Worm (Caenorhabditis elegans) whole organism, midembryonic: ENCODE data around the gene ras-1.
A peak's percentile ranks its signal among the peaks of the same experiment; 100 is the strongest.

Experiments
- T22C8.4 ChIP-seq: fragments of 200-800 bp; sonication (Bioruptor generic); IDR thresholded peaks from 2 replicates; pipeline ENCODE4 v1.3.6; 2022; ENCODE audit warnings: missing genetic modification characterization, missing compliant biosample characterization
- cog-1 ChIP-seq: sonication (generic microtip); optimal IDR thresholded peaks from 2 replicates; lab custom pipeline; 2016; ENCODE audit warnings: missing genetic modification characterization, missing compliant biosample characterization
- flt-1 ChIP-seq: fragments of 200-800 bp; sonication (Bioruptor generic); IDR thresholded peaks from 2 replicates; pipeline ENCODE4 v1.3.6; 2022; ENCODE audit warnings: missing genetic modification characterization, missing compliant biosample characterization
- klf-2 ChIP-seq: fragments of 200-800 bp; sonication (Bioruptor generic); conservative IDR thresholded peaks from 2 replicates; pipeline ENCODE4 v1.3.6; 2022; ENCODE audit warnings: missing genetic modification reagents, missing genetic modification characterization, missing compliant biosample characterization
- med-1 ChIP-seq: sonication (generic microtip); optimal IDR thresholded peaks from 2 replicates; lab custom pipeline; 2017; ENCODE audit warnings: missing genetic modification characterization, mild to moderate bottlenecking, missing compliant biosample characterization, antibody characterized with exemption, missing genetic modification reagents; ENCODE audit not compliant: insufficient read depth
- ref-1 ChIP-seq: fragments of 200-800 bp; sonication (Bioruptor generic); conservative IDR thresholded peaks from 2 replicates; pipeline ENCODE4 v1.3.6; 2022; ENCODE audit warnings: missing genetic modification reagents, missing genetic modification characterization, missing compliant biosample characterization
- tab-1 ChIP-seq: fragments of 200-800 bp; sonication (Bioruptor generic); IDR thresholded peaks from 2 replicates; pipeline ENCODE4 v1.3.6; 2022; ENCODE audit warnings: missing genetic modification characterization, missing compliant biosample characterization
- ztf-23 ChIP-seq: fragments of 200-800 bp; sonication (Bioruptor generic); IDR thresholded peaks from 2 replicates; pipeline ENCODE4 v1.3.6; 2022; ENCODE audit warnings: missing genetic modification reagents, missing genetic modification characterization, missing compliant biosample characterization
- ztf-29 ChIP-seq: fragments of 200-800 bp; sonication (Bioruptor generic); IDR thresholded peaks from 2 replicates; pipeline ENCODE4 v1.3.6; 2022; ENCODE audit warnings: missing genetic modification reagents, missing genetic modification characterization, missing compliant biosample characterization

Gene ras-1

ce11 chrII:12353104-12353503 lies 1.1 kb upstream of the ras-1 start:
- TF ChIP-seq med-1 (GFP tag; lab: Kevin White, UChicago) (no peak), klf-2 (GFP tag; lab: Robert Waterston, UW) (no peak), tab-1 (no peak), flt-1 (GFP tag; lab: Robert Waterston, UW) (no peak), T22C8.4 (GFP tag; lab: Robert Waterston, UW) (no peak), cog-1 (tag; lab: Kevin White, UChicago) (no peak), ref-1 (no peak), ztf-29 (no peak), ztf-23 (no peak)

- TF ChIP-seq tab-1 (peak; percentile 60; the same call in 1 of the 2 replicates), klf-2 (GFP tag; lab: Robert Waterston, UW) (no peak), flt-1 (GFP tag; lab: Robert Waterston, UW) (no peak), cog-1 (tag; lab: Kevin White, UChicago) (no peak)
Measured at ce11 chrII:12350737-12351275, 1.2 kb downstream of the ras-1 start.

DNA sequence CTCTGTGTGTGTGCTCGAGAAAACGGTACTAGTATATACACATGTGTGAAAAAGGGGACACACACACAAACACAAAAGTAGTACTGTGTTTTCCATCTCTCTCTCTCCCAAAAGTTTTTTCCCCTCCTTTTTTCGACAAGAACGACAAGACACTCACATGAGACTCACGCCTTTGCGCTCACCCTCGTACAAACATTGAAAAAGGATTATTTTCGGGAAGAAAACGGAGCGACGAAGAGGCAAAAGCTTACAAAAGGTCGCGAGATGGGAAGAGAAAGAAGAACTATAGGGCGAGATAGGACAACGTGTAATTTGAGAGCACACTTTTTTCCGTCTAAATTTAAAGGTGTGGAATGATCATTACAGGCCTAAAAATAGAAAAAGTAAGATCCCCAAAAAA lies 2.2 kb downstream of the ras-1 start:
- no peak for TF ChIP-seq med-1 (GFP tag; lab: Kevin White, UChicago)
- TF ChIP-seq ztf-23: no peak
- no peak for TF ChIP-seq ref-1
- TF ChIP-seq flt-1 (GFP tag; lab: Robert Waterston, UW): no peak
- no peak for TF ChIP-seq tab-1
- TF ChIP-seq cog-1 (tag; lab: Kevin White, UChicago): no peak
- no peak for TF ChIP-seq klf-2 (GFP tag; lab: Robert Waterston, UW)
- TF ChIP-seq T22C8.4 (GFP tag; lab: Robert Waterston, UW): no peak
- no peak for TF ChIP-seq ztf-29

DNA sequence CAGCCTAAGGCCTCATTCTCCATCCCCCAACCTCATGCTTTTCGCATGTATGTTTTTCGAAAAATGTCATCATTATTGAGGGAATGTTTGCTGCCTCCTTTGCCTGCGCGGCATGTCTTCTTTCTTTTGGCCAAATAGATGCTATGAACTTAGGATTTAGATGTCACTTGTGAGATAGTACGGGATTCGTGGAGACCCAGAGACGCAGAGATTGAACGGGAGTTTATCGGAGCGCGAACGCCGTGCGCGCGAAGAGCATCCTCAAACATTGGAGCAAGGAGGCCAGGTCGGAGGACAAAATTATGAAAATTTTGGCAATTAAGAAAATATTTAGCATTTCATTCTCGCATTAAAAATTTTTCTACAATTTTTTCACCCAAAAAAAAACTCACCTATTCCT lies 3.1 kb downstream of the ras-1 start:
- no peak for TF ChIP-seq med-1 (GFP tag; lab: Kevin White, UChicago)
- no peak for TF ChIP-seq cog-1 (tag; lab: Kevin White, UChicago)
- TF ChIP-seq flt-1 (GFP tag; lab: Robert Waterston, UW): no peak
- TF ChIP-seq klf-2 (GFP tag; lab: Robert Waterston, UW): no peak
- no peak for TF ChIP-seq tab-1
- no peak for TF ChIP-seq T22C8.4 (GFP tag; lab: Robert Waterston, UW)

- TF ChIP-seq klf-2 (GFP tag; lab: Robert Waterston, UW) (no peak), T22C8.4 (GFP tag; lab: Robert Waterston, UW) (no peak), ref-1 (no peak), cog-1 (tag; lab: Kevin White, UChicago) (no peak), ztf-23 (no peak), tab-1 (no peak), med-1 (GFP tag; lab: Kevin White, UChicago) (no peak), ztf-29 (no peak)
Measured at ce11 chrII:12346289-12346989, 5.6 kb downstream of the ras-1 start.

ce11 chrII:12344787-12345186 lies 7.3 kb downstream of the ras-1 start, which contains the start of gene C44C11.6:
Gene C44C11.6 (plus strand): TSS chrII:12344809.
- TF ChIP-seq tab-1 (peak; percentile 70), ztf-23 (0 out of 2 replicates have a peak, but pooled peaks have one; percentile 39), T22C8.4 (GFP tag; lab: Robert Waterston, UW) (no peak)

DNA sequence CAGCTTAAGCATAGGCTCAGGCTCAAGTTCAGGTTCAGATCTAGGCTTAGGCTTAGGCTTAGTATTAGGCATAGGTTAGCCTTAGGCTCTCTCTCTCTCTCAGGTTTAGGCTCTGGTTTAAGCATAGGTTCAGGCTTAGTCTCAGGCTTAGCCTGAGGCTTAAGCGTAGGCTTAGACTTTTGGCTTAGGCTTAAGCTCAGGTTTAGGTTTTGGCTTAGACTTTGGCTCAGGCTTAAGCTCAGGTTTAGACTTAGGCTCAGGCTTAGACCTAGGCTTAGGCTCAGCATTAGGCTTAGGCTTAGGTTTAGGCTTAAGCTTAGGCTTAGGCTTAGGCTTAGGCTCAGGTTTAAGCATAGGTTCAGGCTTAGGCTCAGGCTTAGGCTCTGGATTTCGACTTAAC lies 8.3 kb downstream of the ras-1 start:
- TF ChIP-seq cog-1 (tag; lab: Kevin White, UChicago) (no peak), ztf-23 (no peak), ref-1 (no peak), tab-1 (no peak), ztf-29 (no peak), med-1 (GFP tag; lab: Kevin White, UChicago) (no peak), flt-1 (GFP tag; lab: Robert Waterston, UW) (no peak)

- TF ChIP-seq cog-1 (tag; lab: Kevin White, UChicago) (no peak), ref-1 (no peak), med-1 (GFP tag; lab: Kevin White, UChicago) (no peak), tab-1 (no peak), ztf-23 (no peak), klf-2 (GFP tag; lab: Robert Waterston, UW) (no peak), flt-1 (GFP tag; lab: Robert Waterston, UW) (no peak), ztf-29 (no peak), T22C8.4 (GFP tag; lab: Robert Waterston, UW) (no peak)
Measured at ce11 chrII:12342928-12343327, 9.1 kb downstream of the ras-1 start.

DNA sequence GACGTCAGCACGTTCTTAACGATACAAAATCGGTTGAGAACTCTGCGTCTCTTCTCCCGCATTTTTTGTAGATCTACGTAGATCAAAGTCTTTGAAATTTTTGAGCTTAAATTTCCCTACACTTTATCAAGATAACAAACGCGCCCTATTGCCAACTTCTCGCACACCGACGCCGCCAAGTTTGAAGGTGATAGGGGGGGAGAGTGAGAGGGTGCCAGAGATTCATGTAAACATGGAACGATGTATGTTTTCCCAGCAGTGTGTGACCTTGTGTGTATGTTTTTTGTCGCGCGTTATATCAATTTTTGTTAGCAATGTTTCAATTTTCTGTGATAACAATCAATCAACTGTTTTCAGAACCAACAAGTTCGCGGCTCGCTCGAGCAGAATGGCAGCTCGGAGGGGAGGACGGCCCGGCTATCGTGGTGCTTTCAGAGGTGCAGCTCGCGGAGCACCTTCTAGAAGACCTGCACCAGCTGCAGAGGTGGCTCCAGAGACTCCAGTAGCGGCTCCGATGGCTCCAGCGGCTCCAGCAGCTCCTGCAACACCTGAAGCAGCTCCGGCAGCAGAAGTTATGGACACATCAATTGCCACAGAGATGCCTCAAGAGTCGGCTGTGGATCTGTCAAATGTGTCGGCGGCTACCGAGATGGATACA lies 10.3 kb downstream of the ras-1 start:
- TF ChIP-seq flt-1 (GFP tag; lab: Robert Waterston, UW): no peak
- no peak for TF ChIP-seq T22C8.4 (GFP tag; lab: Robert Waterston, UW)
- TF ChIP-seq ztf-29: no peak
- no peak for TF ChIP-seq med-1 (GFP tag; lab: Kevin White, UChicago)
- no peak for TF ChIP-seq tab-1
- no peak for TF ChIP-seq ztf-23
- TF ChIP-seq klf-2 (GFP tag; lab: Robert Waterston, UW): no peak
- no peak for TF ChIP-seq cog-1 (tag; lab: Kevin White, UChicago)
- no peak for TF ChIP-seq ref-1

ce11 chrII:12339644-12340043 lies 12.4 kb downstream of the ras-1 start, which contains the start of gene sop-2:
Gene sop-2 (plus strand): TSS chrII:12339944.
- no peak for TF ChIP-seq ztf-29
- no peak for TF ChIP-seq flt-1 (GFP tag; lab: Robert Waterston, UW)
- no peak for TF ChIP-seq cog-1 (tag; lab: Kevin White, UChicago)
- TF ChIP-seq T22C8.4 (GFP tag; lab: Robert Waterston, UW): no peak
- TF ChIP-seq ref-1: no peak
- TF ChIP-seq ztf-23: no peak
- no peak for TF ChIP-seq tab-1
- no peak for TF ChIP-seq klf-2 (GFP tag; lab: Robert Waterston, UW)
- TF ChIP-seq med-1 (GFP tag; lab: Kevin White, UChicago): no peak
